Worm (Caenorhabditis elegans) whole organism, mixed stage, embryonic: ENCODE data around the gene C53D6.7.

Experiments
- M03D4.4 ChIP-seq: sonication (generic microtip); optimal IDR thresholded peaks from 2 replicates; lab custom pipeline; 2017; ENCODE audit warnings: mild to moderate bottlenecking, missing genetic modification characterization, missing compliant biosample characterization
- bed-3 ChIP-seq: fragments of 200-800 bp; sonication (Bioruptor generic); optimal IDR thresholded peaks from 3 replicates; lab custom pipeline; 2018; ENCODE audit warnings: mild to moderate bottlenecking, missing genetic modification characterization, moderate library complexity, missing compliant biosample characterization
- blmp-1 ChIP-seq: fragments of 150-350 bp; optimal IDR thresholded peaks from 2 replicates; lab custom pipeline; 2014; ENCODE audit warnings: missing biosample characterization, missing genetic modification characterization
- ceh-43 ChIP-seq: fragments of 200-800 bp; sonication (Bioruptor generic); optimal IDR thresholded peaks from 2 replicates; lab custom pipeline; 2018; ENCODE audit warnings: mild to moderate bottlenecking, missing genetic modification characterization, moderate library complexity, missing compliant biosample characterization
- ceh-83 ChIP-seq: fragments of 200-800 bp; sonication (Bioruptor generic); optimal IDR thresholded peaks from 2 replicates; lab custom pipeline; 2018; ENCODE audit warnings: mild to moderate bottlenecking, missing genetic modification characterization, missing compliant biosample characterization
- ces-1 ChIP-seq: fragments of 150-350 bp; optimal IDR thresholded peaks from 2 replicates; lab custom pipeline; 2014; ENCODE audit warnings: missing biosample characterization, missing genetic modification reagents, missing genetic modification characterization
- cnd-1 ChIP-seq: fragments of 200-800 bp; sonication (Bioruptor generic); optimal IDR thresholded peaks from 2 replicates; lab custom pipeline; 2018; ENCODE audit warnings: mild to moderate bottlenecking, missing genetic modification characterization, missing compliant biosample characterization
- drap-1 ChIP-seq: fragments of 200-800 bp; sonication (Bioruptor generic); optimal IDR thresholded peaks from 3 replicates; lab custom pipeline; 2018; ENCODE audit warnings: mild to moderate bottlenecking, missing genetic modification characterization, missing compliant biosample characterization
- elt-3 ChIP-seq: fragments of 150-350 bp; optimal IDR thresholded peaks from 2 replicates; lab custom pipeline; 2014; ENCODE audit warnings: missing biosample characterization, missing genetic modification characterization
- flh-1 ChIP-seq: fragments of 200-800 bp; sonication (Bioruptor generic); optimal IDR thresholded peaks from 2 replicates; lab custom pipeline; 2018; ENCODE audit warnings: mild to moderate bottlenecking, missing genetic modification characterization, moderate library complexity, missing compliant biosample characterization
- ham-2 ChIP-seq: fragments of 200-800 bp; sonication (Bioruptor generic); optimal IDR thresholded peaks from 2 replicates; lab custom pipeline; 2018; ENCODE audit warnings: mild to moderate bottlenecking, missing genetic modification characterization, missing compliant biosample characterization
- hlh-1 ChIP-seq: fragments of 150-350 bp; optimal IDR thresholded peaks from 2 replicates; lab custom pipeline; 2014; ENCODE audit warnings: missing biosample characterization, missing genetic modification reagents, missing genetic modification characterization
- lin-13 ChIP-seq: fragments of 150-350 bp; optimal IDR thresholded peaks from 2 replicates; lab custom pipeline; 2014; ENCODE audit warnings: missing biosample characterization, missing genetic modification characterization
- lin-32 ChIP-seq: fragments of 200-800 bp; sonication (Bioruptor generic); optimal IDR thresholded peaks from 2 replicates; lab custom pipeline; 2018; ENCODE audit warnings: mild to moderate bottlenecking, missing genetic modification characterization, missing compliant biosample characterization
- lsy-2 ChIP-seq: fragments of 150-350 bp; optimal IDR thresholded peaks from 2 replicates; lab custom pipeline; 2014; ENCODE audit warnings: missing biosample characterization, missing genetic modification characterization
- mab-5 ChIP-seq: fragments of 150-350 bp; optimal IDR thresholded peaks from 2 replicates; lab custom pipeline; 2014; ENCODE audit warnings: missing biosample characterization, missing genetic modification characterization
- mep-1 ChIP-seq: fragments of 150-350 bp; optimal IDR thresholded peaks from 2 replicates; lab custom pipeline; 2017; ENCODE audit warnings: missing biosample characterization, missing genetic modification reagents, missing genetic modification characterization, inconsistent platforms
- mls-2 ChIP-seq: sonication (generic microtip); optimal IDR thresholded peaks from 2 replicates; lab custom pipeline; 2016; ENCODE audit warnings: mild to moderate bottlenecking, missing genetic modification characterization, moderate library complexity, missing compliant biosample characterization
- nhr-12 ChIP-seq: fragments of 150-350 bp; optimal IDR thresholded peaks from 2 replicates; lab custom pipeline; 2014; ENCODE audit warnings: missing biosample characterization, missing genetic modification characterization
- nhr-237 ChIP-seq: fragments of 150-350 bp; optimal IDR thresholded peaks from 2 replicates; lab custom pipeline; 2014; ENCODE audit warnings: missing biosample characterization, missing genetic modification characterization
- pha-4 ChIP-seq: fragments of 150-350 bp; optimal IDR thresholded peaks from 2 replicates; lab custom pipeline; 2018; ENCODE audit warnings: missing biosample characterization, missing genetic modification reagents, missing genetic modification characterization
- sem-2 ChIP-seq: fragments of 200-800 bp; sonication (Bioruptor generic); optimal IDR thresholded peaks from 2 replicates; lab custom pipeline; 2018; ENCODE audit warnings: mild to moderate bottlenecking, missing genetic modification characterization, missing compliant biosample characterization
- snpc-4 ChIP-seq: fragments of 150-350 bp; optimal IDR thresholded peaks from 2 replicates; lab custom pipeline; 2014; ENCODE audit warnings: missing biosample characterization, missing genetic modification characterization
- sptf-1 ChIP-seq: sonication (generic microtip); optimal IDR thresholded peaks from 2 replicates; lab custom pipeline; 2017; ENCODE audit warnings: mild to moderate bottlenecking, missing genetic modification characterization, moderate library complexity, missing compliant biosample characterization
- tbx-8 ChIP-seq: fragments of 200-800 bp; sonication (Bioruptor generic); optimal IDR thresholded peaks from 2 replicates; lab custom pipeline; 2018; ENCODE audit warnings: mild to moderate bottlenecking, missing genetic modification characterization, moderate library complexity, missing compliant biosample characterization
- unc-120 ChIP-seq: sonication (generic microtip); optimal IDR thresholded peaks from 2 replicates; lab custom pipeline; 2017; ENCODE audit warnings: missing genetic modification characterization, missing compliant biosample characterization; ENCODE audit not compliant: poor library complexity, severe bottlenecking
- unc-62 ChIP-seq: fragments of 150-350 bp; optimal IDR thresholded peaks from 2 replicates; lab custom pipeline; 2014; ENCODE audit warnings: missing biosample characterization, missing genetic modification reagents, missing genetic modification characterization
- zip-8 ChIP-seq: fragments of 150-350 bp; optimal IDR thresholded peaks from 2 replicates; lab custom pipeline; 2014; ENCODE audit warnings: missing biosample characterization, missing genetic modification characterization
- ztf-11 ChIP-seq: fragments of 150-350 bp; optimal IDR thresholded peaks from 2 replicates; lab custom pipeline; 2014; ENCODE audit warnings: missing biosample characterization, missing genetic modification characterization

The C53D6.7 gene

ce11 chrIV:9016477-9016876, 20.5 kb downstream of the C53D6.7 start, which contains the start of gene acc-2:
Gene acc-2, plus strand, starts transcription at chrIV:9016777.
- TF ChIP-seq mab-5 (tag; lab: Kevin White, UChicago): no peak
- TF ChIP-seq ztf-11 (tag; lab: Kevin White, UChicago): no peak

ce11 chrIV:9010257-9010656, 26.7 kb downstream of the C53D6.7 start, which contains the start of gene C53D6.11:
Gene C53D6.11, plus strand, starts transcription at chrIV:9010584.
- TF ChIP-seq drap-1 (no peak), M03D4.4 (no peak), bed-3 (GFP tag; lab: Kevin White, UChicago) (no peak), nhr-12 (tag; lab: Kevin White, UChicago) (no peak), nhr-237 (tag; lab: Kevin White, UChicago) (no peak), unc-120 (tag; lab: Kevin White, UChicago) (no peak), ceh-43 (GFP tag; lab: Kevin White, UChicago) (no peak), unc-62 (no peak), elt-3 (tag; lab: Kevin White, UChicago) (no peak), lin-32 (GFP tag; lab: Kevin White, UChicago) (no peak), hlh-1 (tag; lab: Kevin White, UChicago) (no peak), zip-8 (tag; lab: Kevin White, UChicago) (no peak), lin-13 (tag; lab: Kevin White, UChicago) (no peak), mep-1 (tag; lab: Kevin White, UChicago) (no peak), ces-1 (no peak), ham-2 (no peak), snpc-4 (tag; lab: Kevin White, UChicago) (no peak), cnd-1 (tag; lab: Kevin White, UChicago) (no peak), sptf-1 (tag; lab: Kevin White, UChicago) (no peak)

DNA sequence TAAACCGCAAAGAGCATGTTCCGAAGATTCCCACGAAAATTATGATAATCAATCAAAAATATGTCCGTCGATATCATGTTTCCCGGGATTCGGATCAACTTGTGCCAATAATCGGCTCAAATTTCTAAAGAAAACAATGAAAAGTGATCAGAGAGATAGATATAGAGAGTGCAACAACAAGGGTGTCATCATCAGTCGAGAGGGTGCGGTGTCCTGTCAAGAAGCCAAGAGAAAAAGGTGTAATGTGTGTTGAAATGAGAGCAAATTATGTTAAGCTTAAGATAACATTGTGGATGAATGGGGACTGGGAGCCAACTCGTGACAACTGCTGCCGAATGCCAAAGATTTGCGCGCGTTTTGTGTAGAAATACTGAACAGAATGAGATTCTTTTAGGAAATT, 29.0 kb downstream of the C53D6.7 start:
- TF ChIP-seq sem-2 (GFP tag; lab: Kevin White, UChicago): no peak
- no peak for TF ChIP-seq elt-3 (tag; lab: Kevin White, UChicago)
- TF ChIP-seq snpc-4 (tag; lab: Kevin White, UChicago): no peak
- peak; percentile 72 for TF ChIP-seq unc-62
- TF ChIP-seq lsy-2 (tag; lab: Kevin White, UChicago): no peak
- no peak for TF ChIP-seq M03D4.4
- no peak for TF ChIP-seq lin-13 (tag; lab: Kevin White, UChicago)
- peak; percentile 74 for TF ChIP-seq hlh-1 (tag; lab: Kevin White, UChicago)
- no peak for TF ChIP-seq ham-2
- no peak for TF ChIP-seq nhr-12 (tag; lab: Kevin White, UChicago)
- no peak for TF ChIP-seq blmp-1 (tag; lab: Kevin White, UChicago)
- TF ChIP-seq ceh-83 (GFP tag; lab: Kevin White, UChicago): no peak
- TF ChIP-seq nhr-237 (tag; lab: Kevin White, UChicago): no peak
- TF ChIP-seq, all 35 proteins: peak for 2

ce11 chrIV:9005310-9005709, 31.7 kb downstream of the C53D6.7 start, which contains the start of gene unc-129:
Gene unc-129, minus strand, starts transcription at chrIV:9005410.
- TF ChIP-seq ceh-83 (GFP tag; lab: Kevin White, UChicago) (no peak), flh-1 (GFP tag; lab: Kevin White, UChicago) (no peak), tbx-8 (GFP tag; lab: Kevin White, UChicago) (no peak), blmp-1 (tag; lab: Kevin White, UChicago) (no peak), lsy-2 (tag; lab: Kevin White, UChicago) (no peak), mab-5 (tag; lab: Kevin White, UChicago) (no peak), mls-2 (no peak), snpc-4 (tag; lab: Kevin White, UChicago) (no peak), lin-13 (tag; lab: Kevin White, UChicago) (no peak), lin-32 (GFP tag; lab: Kevin White, UChicago) (no peak)

DNA sequence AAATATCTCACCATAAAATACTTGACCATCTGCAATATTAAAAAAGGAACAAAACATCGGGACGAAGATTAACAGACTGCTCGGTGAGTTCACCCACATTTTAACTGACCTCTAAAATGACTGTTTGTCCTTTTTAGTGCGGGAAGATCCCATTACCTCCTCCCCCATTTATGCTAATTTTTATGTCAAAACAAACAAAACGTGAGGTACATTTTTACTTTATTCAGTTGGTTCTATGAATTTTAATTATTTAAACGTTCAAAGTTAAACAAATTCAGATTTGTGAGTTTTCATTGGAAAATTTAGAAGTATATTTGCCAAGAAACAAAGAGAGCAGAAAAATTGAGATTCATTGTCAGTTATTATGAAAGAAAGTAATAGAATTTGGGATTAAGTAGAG, 34.3 kb downstream of the C53D6.7 start, which contains the start of gene C53D6.8:
Gene C53D6.8, minus strand, starts transcription at position 101 of the 400 bp plus-strand sequence.
- TF ChIP-seq hlh-1 (tag; lab: Kevin White, UChicago) (no peak), ceh-83 (GFP tag; lab: Kevin White, UChicago) (no peak), unc-62 (no peak), sem-2 (GFP tag; lab: Kevin White, UChicago) (no peak)

ce11 chrIV:9001184-9001583, 35.8 kb downstream of the C53D6.7 start:
- TF ChIP-seq M03D4.4: no peak
- no peak for TF ChIP-seq sem-2 (GFP tag; lab: Kevin White, UChicago)
- no peak for TF ChIP-seq pha-4 (tag; lab: Kevin White, UChicago)
- no peak for TF ChIP-seq lsy-2 (tag; lab: Kevin White, UChicago)
- TF ChIP-seq mep-1 (tag; lab: Kevin White, UChicago): no peak
- no peak for TF ChIP-seq bed-3 (GFP tag; lab: Kevin White, UChicago)
- no peak for TF ChIP-seq unc-120 (tag; lab: Kevin White, UChicago)
